Fruit fly (Drosophila melanogaster) whole organism, embryonic: ENCODE data around the gene Mettl5.

Experiments
- Atf3 ChIP-seq: fragments of 200-800 bp; sonication (Bioruptor generic); optimal IDR thresholded peaks from 3 replicates; lab custom pipeline; 2016; ENCODE audit warnings: missing biosample characterization, missing genetic modification characterization
- B-H1 ChIP-seq: fragments of 200-800 bp; sonication (Bioruptor generic); IDR thresholded peaks from 3 replicates; pipeline ENCODE4 v1.3.6; 2022; ENCODE audit warnings: missing biosample characterization, missing genetic modification characterization
- Blimp-1 ChIP-seq: fragments of 200-800 bp; sonication (Bioruptor generic); optimal IDR thresholded peaks from 3 replicates; lab custom pipeline; 2018; ENCODE audit warnings: missing biosample characterization, missing genetic modification characterization, mild to moderate bottlenecking, moderate library complexity, missing genetic modification reagents
- CG11085 ChIP-seq: fragments of 200-800 bp; sonication (Bioruptor generic); IDR thresholded peaks from 2 replicates; pipeline ENCODE4 v1.3.6; 2022; ENCODE audit warnings: missing biosample characterization, missing genetic modification characterization
- CG11398 ChIP-seq: fragments of 200-800 bp; sonication (Bioruptor generic); optimal IDR thresholded peaks from 2 replicates; lab custom pipeline; 2016; ENCODE audit warnings: missing biosample characterization, missing genetic modification characterization
- CG11560 ChIP-seq: fragments of 200-800 bp; sonication (Bioruptor generic); IDR thresholded peaks from 3 replicates; pipeline ENCODE4 v1.3.6; 2022; ENCODE audit warnings: missing biosample characterization, missing genetic modification characterization
- CG12659 ChIP-seq: fragments of 200-800 bp; sonication (Bioruptor generic); optimal IDR thresholded peaks from 3 replicates; lab custom pipeline; 2017; ENCODE audit warnings: mild to moderate bottlenecking, missing biosample characterization, missing genetic modification reagents, missing genetic modification characterization
- CG12769 ChIP-seq: fragments of 200-800 bp; sonication (Bioruptor generic); optimal IDR thresholded peaks from 2 replicates; lab custom pipeline; 2019; ENCODE audit warnings: missing biosample characterization, mild to moderate bottlenecking, missing genetic modification characterization, moderate library complexity
- CG15011 ChIP-seq: fragments of 200-800 bp; sonication (Bioruptor generic); optimal IDR thresholded peaks from 3 replicates; lab custom pipeline; 2018; ENCODE audit warnings: missing biosample characterization, mild to moderate bottlenecking, missing genetic modification characterization
- CG15514 ChIP-seq: fragments of 200-800 bp; sonication (Bioruptor generic); optimal IDR thresholded peaks from 3 replicates; lab custom pipeline; 2017; ENCODE audit warnings: missing biosample characterization, missing genetic modification characterization, mild to moderate bottlenecking, moderate library complexity, missing genetic modification reagents
- CG17612 ChIP-seq: fragments of 200-800 bp; sonication (Bioruptor generic); IDR thresholded peaks from 2 replicates; pipeline ENCODE4 v1.3.6; 2022; ENCODE audit warnings: missing biosample characterization, missing genetic modification characterization
- CG2199 ChIP-seq: fragments of 200-800 bp; sonication (Bioruptor generic); IDR thresholded peaks from 3 replicates; pipeline ENCODE4 v1.3.6; 2022; ENCODE audit warnings: missing biosample characterization, missing genetic modification characterization
- CG30403 ChIP-seq: fragments of 200-800 bp; sonication (Bioruptor generic); optimal IDR thresholded peaks from 3 replicates; lab custom pipeline; 2016; ENCODE audit warnings: missing biosample characterization, missing genetic modification characterization
- CG7786 ChIP-seq: fragments of 200-800 bp; sonication (Bioruptor generic); optimal IDR thresholded peaks from 2 replicates; lab custom pipeline; 2016; ENCODE audit warnings: missing biosample characterization, missing genetic modification characterization
- CG8944 ChIP-seq: fragments of 200-800 bp; sonication (Bioruptor generic); optimal IDR thresholded peaks from 3 replicates; lab custom pipeline; 2016; ENCODE audit warnings: missing biosample characterization, missing genetic modification characterization
- CTCF ChIP-seq: fragments of 200-800 bp; sonication (Bioruptor generic); optimal IDR thresholded peaks from 2 replicates; lab custom pipeline; 2017; ENCODE audit warnings: missing biosample characterization, mild to moderate bottlenecking, missing genetic modification characterization, moderate library complexity
- Doc2 ChIP-seq: fragments of 200-800 bp; sonication (Bioruptor generic); IDR thresholded peaks from 2 replicates; pipeline ENCODE4 v1.3.6; 2022; ENCODE audit warnings: missing biosample characterization, missing genetic modification characterization
- Doc3 ChIP-seq: fragments of 200-800 bp; sonication (Bioruptor generic); IDR thresholded peaks from 3 replicates; pipeline ENCODE4 v1.3.6; 2022; ENCODE audit warnings: missing biosample characterization, missing genetic modification characterization; ENCODE audit not compliant: partially characterized antibody
- Hr51 ChIP-seq, 2 experiments: fragments of 200-800 bp; sonication (Bioruptor generic); optimal IDR thresholded peaks; 2 replicates in 1 of 2; 3 replicates in 1 of 2; lab custom pipeline; 2016 to 2018; ENCODE audit warnings: missing biosample characterization in 2 of 2, missing genetic modification characterization in 2 of 2, mild to moderate bottlenecking in 1 of 2, moderate library complexity in 1 of 2
- Hr78 ChIP-seq, 2 experiments: fragments of 200-800 bp in 1 of 2; fragments of >200 bp in 1 of 2; sonication (Bioruptor generic) in 1 of 2; optimal IDR thresholded peaks; 2 replicates each; lab custom pipeline; 2017 to 2019; ENCODE audit warnings: missing biosample characterization in 2 of 2, missing genetic modification characterization in 2 of 2, mild to moderate bottlenecking in 1 of 2, moderate library complexity in 1 of 2
- Lim3 ChIP-seq: fragments of 200-800 bp; sonication (Bioruptor generic); IDR thresholded peaks from 2 replicates; pipeline ENCODE4 v1.3.6; 2022; ENCODE audit warnings: missing biosample characterization, missing genetic modification characterization
- Nf-YC ChIP-seq: fragments of 200-800 bp; optimal IDR thresholded peaks from 3 replicates; lab custom pipeline; 2019; ENCODE audit warnings: missing biosample characterization, mild to moderate bottlenecking, missing genetic modification characterization, moderate library complexity
- Ravus ChIP-seq: fragments of 200-800 bp; sonication (Bioruptor generic); IDR thresholded peaks from 2 replicates; pipeline ENCODE4 v1.3.6; 2022; ENCODE audit warnings: missing biosample characterization, missing genetic modification characterization
- Sin3A ChIP-seq: fragments of >200 bp; optimal IDR thresholded peaks from 2 replicates; lab custom pipeline; 2018
- Sry-δ ChIP-seq: fragments of 200-800 bp; sonication (Bioruptor generic); optimal IDR thresholded peaks from 2 replicates; lab custom pipeline; 2016; ENCODE audit warnings: missing biosample characterization, missing genetic modification characterization
- cwo ChIP-seq: fragments of 200-800 bp; sonication (Bioruptor generic); optimal IDR thresholded peaks from 3 replicates; lab custom pipeline; 2017; ENCODE audit warnings: missing biosample characterization, missing genetic modification characterization, mild to moderate bottlenecking, moderate library complexity, missing genetic modification reagents
- dm ChIP-seq: fragments of 200-800 bp; sonication (Bioruptor generic); optimal IDR thresholded peaks from 3 replicates; lab custom pipeline; 2016; ENCODE audit warnings: missing biosample characterization, missing genetic modification characterization
- fd102C ChIP-seq: fragments of 200-800 bp; sonication (Bioruptor generic); optimal IDR thresholded peaks from 2 replicates; lab custom pipeline; 2018; ENCODE audit warnings: missing biosample characterization, mild to moderate bottlenecking, missing genetic modification characterization, moderate library complexity
- gfzf ChIP-seq: fragments of 200-800 bp; sonication (Bioruptor generic); optimal IDR thresholded peaks from 2 replicates; lab custom pipeline; 2016; ENCODE audit warnings: missing biosample characterization, mild to moderate bottlenecking, missing genetic modification characterization, moderate library complexity
- ham ChIP-seq: fragments of 200-800 bp; sonication (Bioruptor generic); IDR thresholded peaks from 2 replicates; pipeline ENCODE4 v1.3.6; 2022; ENCODE audit warnings: missing biosample characterization, missing genetic modification characterization
- hth ChIP-seq: fragments of >200 bp; optimal IDR thresholded peaks from 2 replicates; lab custom pipeline; 2017; ENCODE audit warnings: inconsistent platforms
- klu ChIP-seq: fragments of 200-800 bp; sonication (Bioruptor generic); IDR thresholded peaks from 2 replicates; pipeline ENCODE4 v1.3.6; 2022; ENCODE audit warnings: missing biosample characterization, missing genetic modification characterization
- nerfin-1 ChIP-seq: fragments of 200-800 bp; sonication (Bioruptor generic); optimal IDR thresholded peaks from 3 replicates; lab custom pipeline; 2019; ENCODE audit warnings: missing biosample characterization, mild to moderate bottlenecking, missing genetic modification characterization, moderate library complexity
- pnt ChIP-seq: fragments of 200-800 bp; sonication (Bioruptor generic); optimal IDR thresholded peaks from 3 replicates; lab custom pipeline; 2016; ENCODE audit warnings: missing biosample characterization, missing genetic modification characterization
- salm ChIP-seq: fragments of 200-800 bp; sonication (Bioruptor generic); optimal IDR thresholded peaks from 2 replicates; lab custom pipeline; 2018; ENCODE audit warnings: missing biosample characterization, mild to moderate bottlenecking, missing genetic modification characterization
- sens-2 ChIP-seq: fragments of 200-800 bp; sonication (Bioruptor generic); IDR thresholded peaks from 2 replicates; pipeline ENCODE4 v1.3.6; 2022; ENCODE audit warnings: missing biosample characterization, missing genetic modification characterization
- sima ChIP-seq: fragments of 200-800 bp; sonication (Bioruptor generic); optimal IDR thresholded peaks from 2 replicates; lab custom pipeline; 2016; ENCODE audit warnings: missing biosample characterization, missing genetic modification characterization
- sqz ChIP-seq: fragments of 200-800 bp; sonication (Bioruptor generic); optimal IDR thresholded peaks from 3 replicates; lab custom pipeline; 2018; ENCODE audit warnings: missing biosample characterization, mild to moderate bottlenecking, missing genetic modification characterization
- tll ChIP-seq, 2 experiments: fragments of 200-800 bp in 1 of 2; fragments of >200 bp in 1 of 2; sonication (Bioruptor generic) in 1 of 2; optimal IDR thresholded peaks; 2 replicates each; lab custom pipeline; 2017 to 2019; ENCODE audit warnings: missing biosample characterization in 2 of 2, missing genetic modification characterization in 2 of 2, mild to moderate bottlenecking in 1 of 2, moderate library complexity in 1 of 2
- trh ChIP-seq: fragments of 200-800 bp; sonication (Bioruptor generic); optimal IDR thresholded peaks from 2 replicates; lab custom pipeline; 2016; ENCODE audit warnings: missing biosample characterization, missing genetic modification characterization
- ttk ChIP-seq: fragments of 200-800 bp; sonication (Bioruptor generic); IDR thresholded peaks from 2 replicates; pipeline ENCODE4 v2.1.2; 2022; ENCODE audit warnings: missing biosample characterization, missing genetic modification characterization
- twi ChIP-seq: fragments of 200-800 bp; optimal IDR thresholded peaks from 2 replicates; lab custom pipeline; 2019; ENCODE audit warnings: missing biosample characterization, mild to moderate bottlenecking, missing genetic modification characterization, moderate library complexity

The Mettl5 gene

dm6 chr3L:19292440-19293175 is 29.0 kb downstream of the Mettl5 start, which contains the start of gene Gbs-76A (continued):
- TF ChIP-seq Lim3 (GFP tag; lab: Robert Waterston, UW) (no peak), Atf3 (no peak), Hr51 (GFP tag; optimal IDR thresholded peaks at IDR 0.05; lab: Kevin White, UChicago) (peak; percentile 21 to 91), CG2199 (GFP tag; lab: Robert Waterston, UW) (no peak), nerfin-1 (tag; lab: Kevin White, UChicago) (peak; percentile 86), CG30403 (peak; percentile 51), CG7786 (GFP tag; lab: Kevin White, UChicago) (no peak), sqz (GFP tag; lab: Kevin White, UChicago) (peak; percentile 58), CG8944 (GFP tag; lab: Kevin White, UChicago) (no peak), Ravus (peak; percentile 6; the same call in 1 of the 2 replicates), CG11398 (GFP tag; lab: Kevin White, UChicago) (no peak), pnt (no peak), CG15514 (GFP tag; lab: Kevin White, UChicago) (peak; percentile 69), Hr78 (GFP tag; optimal IDR thresholded peaks at IDR 0.05; lab: Kevin White, UChicago) (peak in 1 of 2 experiments; percentile 64), cwo (GFP tag; lab: Kevin White, UChicago) (peak; percentile 87), tll (GFP tag; optimal IDR thresholded peaks at IDR 0.05; lab: Kevin White, UChicago) (no peak), Nf-YC (peak; percentile 81), CG11560 (tag; lab: Robert Waterston, UW) (no peak), B-H1 (GFP tag; lab: Robert Waterston, UW) (peak; percentile 71), klu (GFP tag; lab: Robert Waterston, UW) (no peak), Doc2 (GFP tag; lab: Robert Waterston, UW) (no peak), trh (GFP tag; lab: Kevin White, UChicago) (no peak), dm (no peak), sens-2 (GFP tag; lab: Robert Waterston, UW) (no peak), CG12769 (tag; lab: Kevin White, UChicago) (no peak), twi (tag; lab: Kevin White, UChicago) (peak; percentile 67), ttk (peak; percentile 27; the same call in 1 of the 2 replicates), Sin3A (lab: Kevin White, UChicago) (no peak), CG12659 (peak; percentile 87), CTCF (GFP tag; lab: Kevin White, UChicago) (peak; percentile 19), hth (no peak), Doc3 (0 out of 3 replicates have a peak, but pooled peaks have one; percentile 32), CG17612 (GFP tag; lab: Robert Waterston, UW) (no peak), Blimp-1 (GFP tag; lab: Kevin White, UChicago) (peak; percentile 73), CG11085 (no peak), gfzf (GFP tag; lab: Kevin White, UChicago) (no peak), fd102C (GFP tag; lab: Kevin White, UChicago) (no peak), sima (GFP tag; lab: Kevin White, UChicago) (no peak), CG15011 (GFP tag; lab: Kevin White, UChicago) (peak; percentile 46), salm (tag; lab: Kevin White, UChicago) (peak; percentile 81), ham (GFP tag; lab: Robert Waterston, UW) (no peak), Sry-δ (GFP tag; lab: Kevin White, UChicago) (no peak)
- TF ChIP-seq, all 482 proteins: peak for 290
